Comparison of ENCODE assay signal across 2 fruit fly cellular contexts in the genomic region with DNA sequence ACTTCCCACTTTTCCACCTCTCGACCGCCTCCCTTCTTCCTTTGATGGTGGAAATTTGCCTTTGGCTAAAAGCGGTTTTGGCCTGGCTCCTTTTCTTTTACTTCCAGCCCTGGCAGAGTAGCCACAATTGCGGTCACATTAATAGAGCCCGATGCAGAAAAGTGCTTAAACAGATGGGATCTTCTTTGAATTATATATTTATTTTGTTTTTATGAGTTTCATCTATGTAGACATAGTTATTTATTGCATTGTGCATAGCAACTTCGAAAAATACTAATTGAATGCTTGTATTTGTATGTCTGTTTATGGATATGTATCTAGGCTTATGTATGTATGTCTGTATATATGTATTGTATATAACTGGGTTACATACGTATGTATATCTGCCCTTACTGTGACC.
A peak's percentile ranks its signal among the peaks of the same experiment; 100 is the strongest.
TF ChIP-seq lines count a peak whose summit lies in the region.

No protein-coding gene starts in this region.

TF ChIP-seq in whole organism, embryonic, 481 proteins besides CTCF, POLR2A, EP300 and RAD21 (continued from another document and continues in another):
- TF ChIP-seq CG14441 (GFP tag; IDR thresholded peaks at IDR 0.05; lab: Robert Waterston, UW) = peak; percentile 58
- TF ChIP-seq D19A (tag; optimal IDR thresholded peaks at IDR 0.05; lab: Kevin White, UChicago) = peak; percentile 57
- no peak for TF ChIP-seq Lim3 (GFP tag; IDR thresholded peaks at IDR 0.05; lab: Robert Waterston, UW)
- no peak for TF ChIP-seq pfk (GFP tag; optimal IDR thresholded peaks at IDR 0.05; lab: Kevin White, UChicago)
- TF ChIP-seq MBD-R2 (GFP tag; IDR thresholded peaks at IDR 0.05; lab: Robert Waterston, UW) = peak; percentile 20; the same call in 1 of the 2 replicates
- TF ChIP-seq sug (tag; optimal IDR thresholded peaks at IDR 0.05; lab: Kevin White, UChicago) = peak; percentile 38
- TF ChIP-seq CG14710 (tag; optimal IDR thresholded peaks at IDR 0.05; lab: Kevin White, UChicago) = peak; percentile 8
- TF ChIP-seq CG11093 (GFP tag; IDR thresholded peaks at IDR 0.05; lab: Robert Waterston, UW) = 0 out of 3 replicates have a peak, but pooled peaks have one; percentile 35
- TF ChIP-seq CG17361 (GFP tag; IDR thresholded peaks at IDR 0.05; lab: Robert Waterston, UW) = 0 out of 3 replicates have a peak, but pooled peaks have one; percentile 31
- peak; percentile 6 for TF ChIP-seq CG5180 (GFP tag; optimal IDR thresholded peaks at IDR 0.05; lab: Kevin White, UChicago)
- peak; percentile 64 for TF ChIP-seq Hand (GFP tag; optimal IDR thresholded peaks at IDR 0.05; lab: Kevin White, UChicago)
- TF ChIP-seq fd3F (GFP tag; optimal IDR thresholded peaks at IDR 0.05; lab: Kevin White, UChicago) = peak; percentile 52
- peak; percentile 79 for TF ChIP-seq Med (GFP tag; lab: Kevin White, UChicago)
- TF ChIP-seq ken (GFP tag; IDR thresholded peaks at IDR 0.05; lab: Robert Waterston, UW) = no peak
- TF ChIP-seq CrebB (tag; optimal IDR thresholded peaks at IDR 0.05; lab: Kevin White, UChicago) = peak; percentile 31
- TF ChIP-seq CG6854 (GFP tag; optimal IDR thresholded peaks at IDR 0.05; lab: Kevin White, UChicago) = peak; percentile 62
- TF ChIP-seq B-H1 (GFP tag; IDR thresholded peaks at IDR 0.05; lab: Robert Waterston, UW) = peak; percentile 26; the same call in 1 of the 3 replicates
- peak; percentile 30 for TF ChIP-seq CG9727 (GFP tag; optimal IDR thresholded peaks at IDR 0.05; lab: Kevin White, UChicago)
- TF ChIP-seq CG11696 (GFP tag; IDR thresholded peaks at IDR 0.05; lab: Robert Waterston, UW) = peak; percentile 72
- no peak for TF ChIP-seq prd (optimal IDR thresholded peaks at IDR 0.05; lab: Kevin White, UChicago)
- TF ChIP-seq prd (GFP tag; IDR thresholded peaks at IDR 0.05; lab: Robert Waterston, UW) = peak; percentile 65
- TF ChIP-seq CG8281 (tag; optimal IDR thresholded peaks at IDR 0.05; lab: Kevin White, UChicago) = peak; percentile 29
- no peak for TF ChIP-seq Dref (GFP tag; IDR thresholded peaks at IDR 0.05; lab: Robert Waterston, UW)
- TF ChIP-seq CG15269 (tag; optimal IDR thresholded peaks at IDR 0.05; lab: Kevin White, UChicago) = peak; percentile 74
- peak; percentile 75 for TF ChIP-seq gem (tag; optimal IDR thresholded peaks at IDR 0.05; lab: Kevin White, UChicago)
- TF ChIP-seq gcm (GFP tag; optimal IDR thresholded peaks at IDR 0.05; lab: Kevin White, UChicago) = peak; percentile 13
- peak; percentile 35; the same call in 1 of the 2 replicates for TF ChIP-seq seq (GFP tag; IDR thresholded peaks at IDR 0.05; lab: Robert Waterston, UW)
- TF ChIP-seq CG14014 (GFP tag; IDR thresholded peaks at IDR 0.05; lab: Robert Waterston, UW) = peak; percentile 70
- TF ChIP-seq CG32772 (GFP tag; IDR thresholded peaks at IDR 0.05; lab: Robert Waterston, UW) = 0 out of 2 replicates have a peak, but pooled peaks have one; percentile 12
- TF ChIP-seq caup (GFP tag; optimal IDR thresholded peaks at IDR 0.05; lab: Kevin White, UChicago; ENCODE audit: severe bottlenecking) = peak; percentile 61
- peak; percentile 10 for TF ChIP-seq pum (GFP tag; optimal IDR thresholded peaks at IDR 0.05; lab: Kevin White, UChicago)
- TF ChIP-seq HHEX (GFP tag; optimal IDR thresholded peaks at IDR 0.05; lab: Kevin White, UChicago) = peak; percentile 60
- peak; percentile 16 for TF ChIP-seq nmo (GFP tag; optimal IDR thresholded peaks at IDR 0.05; lab: Kevin White, UChicago)
- no peak for TF ChIP-seq sima (GFP tag; optimal IDR thresholded peaks at IDR 0.05; lab: Kevin White, UChicago)
- peak; percentile 56 for TF ChIP-seq NfI (GFP tag; optimal IDR thresholded peaks at IDR 0.05; lab: Kevin White, UChicago)
- TF ChIP-seq Sox100B (GFP tag; optimal IDR thresholded peaks at IDR 0.05; lab: Kevin White, UChicago) = peak; percentile 16
- peak; percentile 18 for TF ChIP-seq CG13624 (GFP tag; optimal IDR thresholded peaks at IDR 0.05; lab: Kevin White, UChicago)
- TF ChIP-seq CG12155 (GFP tag; optimal IDR thresholded peaks at IDR 0.05; lab: Kevin White, UChicago) = peak; percentile 11
- no peak for TF ChIP-seq CG33557 (GFP tag; optimal IDR thresholded peaks at IDR 0.05; lab: Kevin White, UChicago)
- TF ChIP-seq BtbVII (GFP tag; optimal IDR thresholded peaks at IDR 0.05; lab: Kevin White, UChicago) = peak; percentile 65
- no peak for TF ChIP-seq hth (optimal IDR thresholded peaks at IDR 0.05; lab: Kevin White, UChicago)
- peak; percentile 56 for TF ChIP-seq CG9817 (tag; optimal IDR thresholded peaks at IDR 0.05; lab: Kevin White, UChicago)
- TF ChIP-seq CG12236 (GFP tag; optimal IDR thresholded peaks at IDR 0.05; lab: Kevin White, UChicago) = no peak
- no peak for TF ChIP-seq CG6765 (GFP tag; optimal IDR thresholded peaks at IDR 0.05; lab: Kevin White, UChicago)
- peak; percentile 82 for TF ChIP-seq Hmr (GFP tag; optimal IDR thresholded peaks at IDR 0.05; lab: Kevin White, UChicago)
- peak; percentile 42; the same call in 1 of the 2 replicates for TF ChIP-seq gsb (GFP tag; IDR thresholded peaks at IDR 0.05; lab: Robert Waterston, UW)
- peak; percentile 67 for TF ChIP-seq cwo (GFP tag; optimal IDR thresholded peaks at IDR 0.05; lab: Kevin White, UChicago)
- TF ChIP-seq CG17328 (GFP tag; IDR thresholded peaks at IDR 0.05; lab: Robert Waterston, UW) = peak; percentile 29; the same call in 1 of the 2 replicates
- no peak for TF ChIP-seq CG10654 (GFP tag; optimal IDR thresholded peaks at IDR 0.05; lab: Kevin White, UChicago)
- TF ChIP-seq CG18262 (tag; optimal IDR thresholded peaks at IDR 0.05; lab: Kevin White, UChicago) = peak; percentile 41
- no peak for TF ChIP-seq CG30431 (GFP tag; optimal IDR thresholded peaks at IDR 0.05; lab: Kevin White, UChicago)
- peak; percentile 69 for TF ChIP-seq CG7556 (GFP tag; optimal IDR thresholded peaks at IDR 0.05; lab: Kevin White, UChicago)
- peak; percentile 37; the same call in 1 of the 2 replicates for TF ChIP-seq HLH3B (GFP tag; IDR thresholded peaks at IDR 0.05; lab: Robert Waterston, UW)
- no peak for TF ChIP-seq CG3847 (GFP tag; IDR thresholded peaks at IDR 0.05; lab: Robert Waterston, UW)
- TF ChIP-seq Gug (GFP tag; IDR thresholded peaks at IDR 0.05; lab: Robert Waterston, UW) = peak; percentile 25; the same call in 1 of the 4 replicates
- TF ChIP-seq Fer3 (tag; optimal IDR thresholded peaks at IDR 0.05; lab: Kevin White, UChicago) = peak; percentile 71
- TF ChIP-seq Asciz (GFP tag; optimal IDR thresholded peaks at IDR 0.05; lab: Kevin White, UChicago) = peak; percentile 48
- TF ChIP-seq Mad (GFP tag; optimal IDR thresholded peaks at IDR 0.05; lab: Kevin White, UChicago) = no peak
- TF ChIP-seq CG17568 (GFP tag; optimal IDR thresholded peaks at IDR 0.05; lab: Kevin White, UChicago) = peak; percentile 64
- peak; percentile 18 for TF ChIP-seq run (tag; optimal IDR thresholded peaks at IDR 0.05; lab: Kevin White, UChicago)
- TF ChIP-seq CG34224 (GFP tag; IDR thresholded peaks at IDR 0.05; lab: Robert Waterston, UW; ENCODE audit: partially characterized antibody) = no peak
- peak; percentile 56 for TF ChIP-seq lmd (GFP tag; IDR thresholded peaks at IDR 0.05; lab: Robert Waterston, UW)

TF ChIP-seq in whole organism, prepupa, 60 proteins besides CTCF, POLR2A, EP300 and RAD21 (continued from another document):
- TF ChIP-seq CG34406 (GFP tag; optimal IDR thresholded peaks at IDR 0.05; lab: Kevin White, UChicago) (peak; percentile 27), fd59A (GFP tag; optimal IDR thresholded peaks at IDR 0.05; lab: Kevin White, UChicago) (peak; percentile 11), CG6854 (GFP tag; optimal IDR thresholded peaks at IDR 0.05; lab: Kevin White, UChicago) (no peak), CG10631 (GFP tag; optimal IDR thresholded peaks at IDR 0.05; lab: Kevin White, UChicago) (peak; percentile 48), ss (GFP tag; optimal IDR thresholded peaks at IDR 0.05; lab: Kevin White, UChicago) (peak; percentile 1 to 62), achi (GFP tag; optimal IDR thresholded peaks at IDR 0.05; lab: Kevin White, UChicago) (peak; percentile 34), CG6163 (GFP tag; IDR thresholded peaks at IDR 0.05; lab: Robert Waterston, UW) (peak; percentile 65; the same call in 2 of the 3 replicates), fd85E (GFP tag; optimal IDR thresholded peaks at IDR 0.05; lab: Kevin White, UChicago) (no peak), lz (GFP tag; optimal IDR thresholded peaks at IDR 0.05; lab: Kevin White, UChicago) (peak; percentile 29), CG6276 (GFP tag; optimal IDR thresholded peaks at IDR 0.05; lab: Kevin White, UChicago) (peak; percentile 47), esn (GFP tag; optimal IDR thresholded peaks at IDR 0.05; lab: Kevin White, UChicago) (peak; percentile 34), CG9139 (GFP tag; optimal IDR thresholded peaks at IDR 0.05; lab: Kevin White, UChicago) (peak; percentile 2), Hr39 (GFP tag; optimal IDR thresholded peaks at IDR 0.05; lab: Kevin White, UChicago) (no peak), CG3032 (tag; optimal IDR thresholded peaks at IDR 0.05; lab: Kevin White, UChicago) (peak; percentile 46), eg (GFP tag; IDR thresholded peaks at IDR 0.05; lab: Robert Waterston, UW) (peak; percentile 65; the same call in 1 of the 3 replicates), CG10669 (GFP tag; optimal IDR thresholded peaks at IDR 0.05; lab: Kevin White, UChicago) (peak; percentile 54), CG1621 (tag; optimal IDR thresholded peaks at IDR 0.05; lab: Kevin White, UChicago) (peak; percentile 30), pdm3 (GFP tag; optimal IDR thresholded peaks at IDR 0.05; lab: Kevin White, UChicago) (peak; percentile 43), spab (GFP tag; optimal IDR thresholded peaks at IDR 0.05; lab: Kevin White, UChicago) (peak; percentile 30), topi (GFP tag; optimal IDR thresholded peaks at IDR 0.05; lab: Kevin White, UChicago) (peak; percentile 45), fkh (GFP tag; optimal IDR thresholded peaks at IDR 0.05; lab: Kevin White, UChicago) (no peak), CG6792 (GFP tag; optimal IDR thresholded peaks at IDR 0.05; lab: Kevin White, UChicago) (peak; percentile 29), CG8632 (GFP tag; optimal IDR thresholded peaks at IDR 0.05; lab: Kevin White, UChicago) (peak; percentile 15), Blimp-1 (GFP tag; optimal IDR thresholded peaks at IDR 0.05; lab: Kevin White, UChicago) (no peak), salr (GFP tag; optimal IDR thresholded peaks at IDR 0.05; lab: Kevin White, UChicago) (no peak), CG16779 (tag; optimal IDR thresholded peaks at IDR 0.05; lab: Kevin White, UChicago) (no peak), Smox (GFP tag; optimal IDR thresholded peaks at IDR 0.05; lab: Kevin White, UChicago) (peak; percentile 36), CG6808 (GFP tag; optimal IDR thresholded peaks at IDR 0.05; lab: Kevin White, UChicago) (peak; percentile 48), acj6 (GFP tag; optimal IDR thresholded peaks at IDR 0.05; lab: Kevin White, UChicago) (peak; percentile 50), CG3919 (GFP tag; optimal IDR thresholded peaks at IDR 0.05; lab: Kevin White, UChicago) (peak; percentile 42), Sox14 (GFP tag; optimal IDR thresholded peaks at IDR 0.05; lab: Kevin White, UChicago) (peak; percentile 17), cyc (GFP tag; optimal IDR thresholded peaks at IDR 0.05; lab: Kevin White, UChicago) (peak; percentile 24), Eip75B (GFP tag; optimal IDR thresholded peaks at IDR 0.05; lab: Kevin White, UChicago) (peak; percentile 35), CG15336 (GFP tag; IDR thresholded peaks at IDR 0.05; lab: Robert Waterston, UW) (peak; percentile 58), dac (GFP tag; optimal IDR thresholded peaks at IDR 0.05; lab: Kevin White, UChicago) (no peak), CG4318 (GFP tag; optimal IDR thresholded peaks at IDR 0.05; lab: Kevin White, UChicago) (no peak), Ets21C (GFP tag; optimal IDR thresholded peaks at IDR 0.05; lab: Kevin White, UChicago) (no peak), svp (GFP tag; lab: Kevin White, UChicago) (peak; percentile 61)
